Fruit fly (Drosophila melanogaster) ovary, adult (tissue): ENCODE data around the gene CG14115.
A peak's percentile ranks its signal among the peaks of the same experiment; 100 is the strongest.

Source experiments
- CG17801 ChIP-seq: fragments of 200-800 bp; optimal IDR thresholded peaks from 2 replicates; lab custom pipeline; 2019; ENCODE audit warnings: missing biosample characterization, mild to moderate bottlenecking, missing genetic modification characterization, moderate library complexity; ENCODE audit not compliant: partially characterized antibody

The CG14115 gene

dm6 chr3L:13064935-13065334, 3.7 kb upstream of the CG14115 start:
- TF ChIP-seq CG17801 = no peak

- TF ChIP-seq CG17801 = no peak
These were observed 3.1 kb upstream of the CG14115 start for dm6 chr3L:13064346-13064745.

dm6 chr3L:13062746-13063145, 1.5 kb upstream of the CG14115 start, which contains the start of gene CG34429:
TSS of gene CG34429 (plus strand) at chr3L:13063046.
- no peak for TF ChIP-seq CG17801

dm6 chr3L:13058429-13058828, 2.8 kb downstream of the CG14115 start:
- no peak for TF ChIP-seq CG17801

- no peak for TF ChIP-seq CG17801
These were observed 10.5 kb downstream of the CG14115 start for dm6 chr3L:13050675-13051202.

- TF ChIP-seq CG17801 = no peak
These were observed 11.6 kb downstream of the CG14115 start for dm6 chr3L:13049671-13050070.

dm6 chr3L:13046758-13047157, 14.5 kb downstream of the CG14115 start, which contains the start of gene CG11279:
TSS of gene CG11279 (plus strand) at chr3L:13046977.
- peak; percentile 16 for TF ChIP-seq CG17801

dm6 chr3L:13044335-13044814, 16.8 kb downstream of the CG14115 start, which contains the start of gene Syx13:
TSS of gene Syx13 (plus strand) at chr3L:13044434.
- TF ChIP-seq CG17801 = no peak

dm6 chr3L:13041292-13042067, 19.7 kb downstream of the CG14115 start, which contains the start of gene RpS4:
TSS of gene RpS4 (plus strand) at chr3L:13041756.
- TF ChIP-seq CG17801 = peak; percentile 86

- TF ChIP-seq CG17801 = no peak
These were observed 20.4 kb downstream of the CG14115 start for dm6 chr3L:13040849-13041248.

dm6 chr3L:13036706-13037457, 24.3 kb downstream of the CG14115 start, which contains the start of gene Srrm1:
TSS of gene Srrm1 (plus strand) at chr3L:13036821.
- no peak for TF ChIP-seq CG17801

dm6 chr3L:13033361-13033760, 27.9 kb downstream of the CG14115 start:
- no peak for TF ChIP-seq CG17801

- no peak for TF ChIP-seq CG17801
These were observed 28.3 kb downstream of the CG14115 start for dm6 chr3L:13032915-13033282.

dm6 chr3L:13032085-13032914, 28.9 kb downstream of the CG14115 start:
- TF ChIP-seq CG17801 = no peak

dm6 chr3L:13031326-13031725, 29.9 kb downstream of the CG14115 start:
- TF ChIP-seq CG17801 = no peak

- TF ChIP-seq CG17801 = peak; percentile 25
These were observed 31.1 kb downstream of the CG14115 start for dm6 chr3L:13030055-13030634.
